Fruit fly (Drosophila melanogaster) whole organism, adult: ENCODE measurements around the gene CG8086.

Experiments used
- CG11617 ChIP-seq: fragments of 200-800 bp; sonication (Bioruptor generic); optimal IDR thresholded peaks from 2 replicates; lab custom pipeline; 2017; ENCODE audit warnings: mild to moderate bottlenecking, missing biosample characterization, missing genetic modification reagents, missing genetic modification characterization
- CG12768 ChIP-seq: fragments of 200-800 bp; sonication (Bioruptor generic); optimal IDR thresholded peaks from 2 replicates; lab custom pipeline; 2017; ENCODE audit warnings: missing biosample characterization, missing genetic modification characterization, mild to moderate bottlenecking, moderate library complexity, missing genetic modification reagents
- CG14711 ChIP-seq: fragments of 200-800 bp; sonication (Bioruptor generic); optimal IDR thresholded peaks from 2 replicates; lab custom pipeline; 2018; ENCODE audit warnings: missing biosample characterization, mild to moderate bottlenecking, missing genetic modification characterization, moderate library complexity
- CG1620 ChIP-seq: fragments of 200-800 bp; sonication (Bioruptor generic); optimal IDR thresholded peaks from 2 replicates; lab custom pipeline; 2016; ENCODE audit warnings: missing biosample characterization, missing genetic modification characterization
- CG33017 ChIP-seq: fragments of 200-800 bp; sonication (Bioruptor generic); optimal IDR thresholded peaks from 2 replicates; lab custom pipeline; 2018; ENCODE audit warnings: missing biosample characterization, mild to moderate bottlenecking, missing genetic modification characterization, moderate library complexity
- CG5204 ChIP-seq: fragments of 200-800 bp; sonication (Bioruptor generic); optimal IDR thresholded peaks from 2 replicates; lab custom pipeline; 2016; ENCODE audit warnings: missing biosample characterization, missing genetic modification characterization
- CG7045 ChIP-seq: fragments of 200-800 bp; sonication (Bioruptor generic); optimal IDR thresholded peaks from 2 replicates; lab custom pipeline; 2017; ENCODE audit warnings: missing biosample characterization, mild to moderate bottlenecking, missing genetic modification characterization
- CG7101 ChIP-seq: fragments of 200-800 bp; sonication (Bioruptor generic); optimal IDR thresholded peaks from 2 replicates; lab custom pipeline; 2018; ENCODE audit warnings: missing biosample characterization, mild to moderate bottlenecking, missing genetic modification characterization, moderate library complexity
- Clk ChIP-seq: fragments of 200-800 bp; sonication (Bioruptor generic); optimal IDR thresholded peaks from 2 replicates; lab custom pipeline; 2017; ENCODE audit warnings: missing biosample characterization, missing genetic modification characterization
- Crg-1 ChIP-seq: fragments of 200-800 bp; sonication (Bioruptor generic); optimal IDR thresholded peaks from 2 replicates; lab custom pipeline; 2016; ENCODE audit warnings: missing biosample characterization, missing genetic modification characterization
- Hr96 ChIP-seq: fragments of 200-800 bp; sonication (Bioruptor generic); optimal IDR thresholded peaks from 2 replicates; lab custom pipeline; 2016; ENCODE audit warnings: missing biosample characterization, missing genetic modification characterization
- Mnt ChIP-seq: fragments of 200-800 bp; sonication (Bioruptor generic); optimal IDR thresholded peaks from 2 replicates; lab custom pipeline; 2016; ENCODE audit warnings: missing biosample characterization, mild to moderate bottlenecking, missing genetic modification characterization
- bab1 ChIP-seq: fragments of 200-800 bp; sonication (Bioruptor generic); optimal IDR thresholded peaks from 3 replicates; lab custom pipeline; 2019; ENCODE audit warnings: missing biosample characterization, mild to moderate bottlenecking, missing genetic modification characterization, moderate library complexity
- cic ChIP-seq: fragments of 200-800 bp; sonication (Bioruptor generic); optimal IDR thresholded peaks from 2 replicates; lab custom pipeline; 2017; ENCODE audit warnings: missing biosample characterization, mild to moderate bottlenecking, missing genetic modification characterization, moderate library complexity
- cnc ChIP-seq, 2 experiments: fragments of >200 bp; optimal IDR thresholded peaks; 2 replicates each; lab custom pipeline; 2017
- kay ChIP-seq: fragments of 200-800 bp; sonication (Bioruptor generic); peaks from one replicate; lab custom pipeline; 2016; ENCODE audit warnings: missing biosample characterization, missing genetic modification characterization, borderline replicate concordance
- ovo ChIP-seq: fragments of 200-800 bp; sonication (Bioruptor generic); optimal IDR thresholded peaks from 2 replicates; lab custom pipeline; 2016; ENCODE audit warnings: missing biosample characterization, missing genetic modification characterization
- pad ChIP-seq: fragments of 200-800 bp; sonication (Bioruptor generic); optimal IDR thresholded peaks from 3 replicates; lab custom pipeline; 2017; ENCODE audit warnings: missing biosample characterization, missing genetic modification characterization, mild to moderate bottlenecking, moderate library complexity, missing genetic modification reagents
- tj ChIP-seq: fragments of 200-800 bp; sonication (Bioruptor generic); optimal IDR thresholded peaks from 3 replicates; lab custom pipeline; 2017; ENCODE audit warnings: missing biosample characterization, mild to moderate bottlenecking, missing genetic modification characterization, moderate library complexity
- toe ChIP-seq: fragments of 200-800 bp; sonication (Bioruptor generic); optimal IDR thresholded peaks from 2 replicates; lab custom pipeline; 2016; ENCODE audit warnings: missing biosample characterization, missing genetic modification characterization

Gene CG8086

DNA sequence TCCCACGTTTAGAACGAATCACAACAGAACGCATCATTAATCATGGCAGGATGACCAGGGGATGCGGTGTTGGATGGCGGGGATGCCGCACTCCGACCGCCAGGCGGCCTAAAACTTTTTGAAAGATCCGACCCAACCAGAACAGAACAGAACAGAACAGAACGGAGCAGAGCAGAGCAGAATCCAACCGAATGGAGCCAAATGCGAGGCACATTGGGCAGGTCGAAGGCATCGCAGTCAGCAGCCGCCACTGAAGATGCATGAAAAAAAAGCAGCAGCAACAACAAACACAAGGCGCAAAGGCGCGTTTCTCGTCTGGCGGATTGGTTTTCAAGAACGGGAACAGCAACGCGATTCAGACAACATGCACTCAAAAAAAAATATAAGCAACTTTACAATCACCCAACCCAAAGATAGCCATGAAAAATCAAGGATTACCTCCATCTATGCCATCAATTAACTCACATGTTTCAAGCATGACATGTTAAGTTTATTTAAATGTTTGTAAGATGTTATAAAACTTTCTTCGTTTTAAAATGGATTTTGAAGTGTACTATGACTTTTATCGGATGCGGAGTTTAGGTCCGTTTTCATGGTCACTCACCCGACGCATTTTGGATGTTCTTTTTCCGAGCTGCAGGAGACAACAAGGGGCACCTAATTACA is 22.2 kb upstream of the CG8086 start:
- no peak for TF ChIP-seq tj (GFP tag; lab: Kevin White, UChicago)
- TF ChIP-seq Hr96, result no peak
- TF ChIP-seq CG1620 (GFP tag; lab: Kevin White, UChicago), result no peak
- TF ChIP-seq bab1, result no peak
- no peak for TF ChIP-seq kay (GFP tag; lab: Kevin White, UChicago)
- no peak for TF ChIP-seq Mnt (GFP tag; lab: Kevin White, UChicago)
- TF ChIP-seq CG11617 (GFP tag; lab: Kevin White, UChicago), result no peak
- no peak for TF ChIP-seq CG33017 (tag; lab: Kevin White, UChicago)
- no peak for TF ChIP-seq pad (GFP tag; lab: Kevin White, UChicago)
- no peak for TF ChIP-seq CG7045 (GFP tag; lab: Kevin White, UChicago)
- no peak for TF ChIP-seq Crg-1
- TF ChIP-seq CG7101 (tag; lab: Kevin White, UChicago), result no peak
- TF ChIP-seq toe (GFP tag; lab: Kevin White, UChicago), result no peak
- TF ChIP-seq ovo (GFP tag; lab: Kevin White, UChicago), result no peak
- no peak for TF ChIP-seq CG12768 (GFP tag; lab: Kevin White, UChicago)
- no peak for TF ChIP-seq Clk (GFP tag; lab: Kevin White, UChicago)
- TF ChIP-seq CG14711 (tag; lab: Kevin White, UChicago), result no peak
- no peak for TF ChIP-seq CG5204 (GFP tag; lab: Kevin White, UChicago)

dm6 chr2L:8277561-8278201 is 20.4 kb upstream of the CG8086 start:
- TF ChIP-seq Crg-1 (peak; percentile 92), ovo (GFP tag; lab: Kevin White, UChicago) (peak; percentile 76), pad (GFP tag; lab: Kevin White, UChicago) (peak; percentile 94), bab1 (peak; percentile 98), CG12768 (GFP tag; lab: Kevin White, UChicago) (peak; percentile 94), CG7101 (tag; lab: Kevin White, UChicago) (peak; percentile 98), CG14711 (tag; lab: Kevin White, UChicago) (peak; percentile 95), kay (GFP tag; lab: Kevin White, UChicago) (peak; percentile 97), cnc (optimal IDR thresholded peaks at IDR 0.05; lab: Kevin White, UChicago) (no peak), CG7045 (GFP tag; lab: Kevin White, UChicago) (peak; percentile 91), cic (peak; percentile 54), CG1620 (GFP tag; lab: Kevin White, UChicago) (peak; percentile 91), CG33017 (tag; lab: Kevin White, UChicago) (peak; percentile 95), CG5204 (GFP tag; lab: Kevin White, UChicago) (peak; percentile 89), Hr96 (peak; percentile 77), tj (GFP tag; lab: Kevin White, UChicago) (peak; percentile 89), Mnt (GFP tag; lab: Kevin White, UChicago) (peak; percentile 88), Clk (GFP tag; lab: Kevin White, UChicago) (peak; percentile 90), toe (GFP tag; lab: Kevin White, UChicago) (peak; percentile 78), CG11617 (GFP tag; lab: Kevin White, UChicago) (peak; percentile 96)

- TF ChIP-seq tj (GFP tag; lab: Kevin White, UChicago), result peak; percentile 53
- TF ChIP-seq CG12768 (GFP tag; lab: Kevin White, UChicago), result no peak
- TF ChIP-seq Crg-1, result no peak
- no peak for TF ChIP-seq bab1
- TF ChIP-seq CG14711 (tag; lab: Kevin White, UChicago), result peak; percentile 42
- TF ChIP-seq cnc (optimal IDR thresholded peaks at IDR 0.05; lab: Kevin White, UChicago), result no peak
- TF ChIP-seq ovo (GFP tag; lab: Kevin White, UChicago), result no peak
- TF ChIP-seq CG33017 (tag; lab: Kevin White, UChicago), result no peak
- TF ChIP-seq CG7101 (tag; lab: Kevin White, UChicago), result no peak
Measured at dm6 chr2L:8276880-8277279, 19.6 kb upstream of the CG8086 start.

- no peak for TF ChIP-seq CG5204 (GFP tag; lab: Kevin White, UChicago)
- TF ChIP-seq CG7101 (tag; lab: Kevin White, UChicago), result no peak
- TF ChIP-seq kay (GFP tag; lab: Kevin White, UChicago), result no peak
- no peak for TF ChIP-seq Mnt (GFP tag; lab: Kevin White, UChicago)
- TF ChIP-seq tj (GFP tag; lab: Kevin White, UChicago), result no peak
Measured at dm6 chr2L:8276287-8276686, 19.0 kb upstream of the CG8086 start.

- TF ChIP-seq Crg-1 (no peak), Clk (GFP tag; lab: Kevin White, UChicago) (no peak), cic (no peak), CG12768 (GFP tag; lab: Kevin White, UChicago) (no peak), CG14711 (tag; lab: Kevin White, UChicago) (peak; percentile 22), CG11617 (GFP tag; lab: Kevin White, UChicago) (no peak), CG7045 (GFP tag; lab: Kevin White, UChicago) (no peak), CG7101 (tag; lab: Kevin White, UChicago) (no peak), Hr96 (no peak), kay (GFP tag; lab: Kevin White, UChicago) (peak; percentile 14), CG1620 (GFP tag; lab: Kevin White, UChicago) (no peak), bab1 (peak; percentile 47)
Measured at dm6 chr2L:8274958-8275584, 17.8 kb upstream of the CG8086 start.
